Fruit fly (Drosophila melanogaster) whole organism, embryonic: ENCODE measurements around the gene RpL14.

ENCODE experiments used
- Awh ChIP-seq: fragments of 200-800 bp; sonication (Bioruptor generic); IDR thresholded peaks from 2 replicates; pipeline ENCODE4, ENCODE4 v1.3.6; 2022; ENCODE audit warnings: missing biosample characterization, missing genetic modification characterization
- B-H1 ChIP-seq: fragments of 200-800 bp; sonication (Bioruptor generic); IDR thresholded peaks from 3 replicates; pipeline ENCODE4 v1.3.6; 2022; ENCODE audit warnings: missing biosample characterization, missing genetic modification characterization
- CG11695 ChIP-seq: fragments of 200-800 bp; sonication (Bioruptor generic); IDR thresholded peaks from 3 replicates; pipeline ENCODE4 v1.3.6; 2022; ENCODE audit warnings: missing biosample characterization, missing genetic modification characterization
- CG15479 ChIP-seq: fragments of 200-800 bp; sonication (Bioruptor generic); optimal IDR thresholded peaks from 3 replicates; lab custom pipeline; 2019; ENCODE audit warnings: missing biosample characterization, mild to moderate bottlenecking, missing genetic modification characterization, moderate library complexity
- CG16815 ChIP-seq: fragments of 200-800 bp; sonication (Bioruptor generic); optimal IDR thresholded peaks from 3 replicates; lab custom pipeline; 2017; ENCODE audit warnings: missing biosample characterization, mild to moderate bottlenecking, missing genetic modification characterization
- CG17186 ChIP-seq: fragments of 200-800 bp; sonication (Bioruptor generic); optimal IDR thresholded peaks from 3 replicates; lab custom pipeline; 2017; ENCODE audit warnings: missing biosample characterization, missing genetic modification reagents, missing genetic modification characterization
- CG2116 ChIP-seq: fragments of 200-800 bp; sonication (Bioruptor generic); optimal IDR thresholded peaks from 3 replicates; lab custom pipeline; 2018; ENCODE audit warnings: missing biosample characterization, mild to moderate bottlenecking, missing genetic modification characterization
- CG2889 ChIP-seq: fragments of 200-800 bp; sonication (Bioruptor generic); IDR thresholded peaks from 3 replicates; pipeline ENCODE4 v1.3.6; 2022; ENCODE audit warnings: missing biosample characterization, missing genetic modification characterization
- CG3065 ChIP-seq: fragments of 200-800 bp; sonication (Bioruptor generic); optimal IDR thresholded peaks from 2 replicates; lab custom pipeline; 2016; ENCODE audit warnings: missing biosample characterization, missing genetic modification characterization
- CG4282 ChIP-seq: fragments of 200-800 bp; sonication (Bioruptor generic); optimal IDR thresholded peaks from 2 replicates; lab custom pipeline; 2016; ENCODE audit warnings: missing biosample characterization, missing genetic modification characterization
- CG6791 ChIP-seq: fragments of 200-800 bp; sonication (Bioruptor generic); IDR thresholded peaks from 3 replicates; pipeline ENCODE4 v1.3.6; 2022; ENCODE audit warnings: missing biosample characterization, missing genetic modification characterization; ENCODE audit not compliant: partially characterized antibody
- Nf-YB ChIP-seq: fragments of 200-800 bp; sonication (Bioruptor generic); optimal IDR thresholded peaks from 3 replicates; lab custom pipeline; 2019; ENCODE audit warnings: missing biosample characterization, mild to moderate bottlenecking, missing genetic modification characterization, moderate library complexity
- Nf-YC ChIP-seq: fragments of 200-800 bp; optimal IDR thresholded peaks from 3 replicates; lab custom pipeline; 2019; ENCODE audit warnings: missing biosample characterization, mild to moderate bottlenecking, missing genetic modification characterization, moderate library complexity
- Stat92E ChIP-seq, 3 experiments: fragments of >200 bp in 2 of 3; fragments of 200-800 bp in 1 of 3; sonication (Bioruptor generic) in 1 of 3; optimal IDR thresholded peaks; 2 replicates each; lab custom pipeline; 2017 to 2019; ENCODE audit warnings: missing biosample characterization in 3 of 3, missing genetic modification characterization in 3 of 3, mild to moderate bottlenecking in 1 of 3, moderate library complexity in 1 of 3
- ab ChIP-seq: fragments of 200-800 bp; sonication (Bioruptor generic); optimal IDR thresholded peaks from 2 replicates; lab custom pipeline; 2016; ENCODE audit warnings: missing biosample characterization, missing genetic modification characterization
- br ChIP-seq: fragments of >200 bp; optimal IDR thresholded peaks from 2 replicates; lab custom pipeline; 2017
- jigr1 ChIP-seq: fragments of 200-800 bp; sonication (Bioruptor generic); IDR thresholded peaks from 3 replicates; pipeline ENCODE4 v1.3.6; 2022; ENCODE audit warnings: missing biosample characterization, missing genetic modification characterization
- knrl ChIP-seq: fragments of 200-800 bp; sonication (Bioruptor generic); IDR thresholded peaks from 3 replicates; pipeline ENCODE4 v1.3.6; 2022; ENCODE audit warnings: missing biosample characterization, missing genetic modification characterization; ENCODE audit not compliant: partially characterized antibody
- pros ChIP-seq: fragments of 200-800 bp; sonication (Bioruptor generic); optimal IDR thresholded peaks from 3 replicates; lab custom pipeline; 2019; ENCODE audit warnings: missing biosample characterization, mild to moderate bottlenecking, missing genetic modification characterization, moderate library complexity
- salm ChIP-seq: fragments of 200-800 bp; sonication (Bioruptor generic); optimal IDR thresholded peaks from 2 replicates; lab custom pipeline; 2018; ENCODE audit warnings: missing biosample characterization, mild to moderate bottlenecking, missing genetic modification characterization
- scrt ChIP-seq: fragments of 200-800 bp; sonication (Bioruptor generic); optimal IDR thresholded peaks from 2 replicates; lab custom pipeline; 2018; ENCODE audit warnings: missing biosample characterization, mild to moderate bottlenecking, missing genetic modification characterization, moderate library complexity
- seq ChIP-seq: fragments of 200-800 bp; sonication (Bioruptor generic); IDR thresholded peaks from 2 replicates; pipeline ENCODE4 v1.3.6; 2022; ENCODE audit warnings: missing biosample characterization, missing genetic modification characterization
- tll ChIP-seq, 2 experiments: fragments of 200-800 bp in 1 of 2; fragments of >200 bp in 1 of 2; sonication (Bioruptor generic) in 1 of 2; optimal IDR thresholded peaks; 2 replicates each; lab custom pipeline; 2017 to 2019; ENCODE audit warnings: missing biosample characterization in 2 of 2, missing genetic modification characterization in 2 of 2, mild to moderate bottlenecking in 1 of 2, moderate library complexity in 1 of 2
- toy ChIP-seq: fragments of 200-800 bp; sonication (Bioruptor generic); IDR thresholded peaks from 2 replicates; pipeline ENCODE4 v1.3.6; 2022; ENCODE audit warnings: missing biosample characterization, missing genetic modification characterization
- zen ChIP-seq: fragments of 200-800 bp; sonication (Bioruptor generic); optimal IDR thresholded peaks from 3 replicates; lab custom pipeline; 2018; ENCODE audit warnings: missing biosample characterization, mild to moderate bottlenecking, missing genetic modification characterization, moderate library complexity

Gene RpL14

DNA sequence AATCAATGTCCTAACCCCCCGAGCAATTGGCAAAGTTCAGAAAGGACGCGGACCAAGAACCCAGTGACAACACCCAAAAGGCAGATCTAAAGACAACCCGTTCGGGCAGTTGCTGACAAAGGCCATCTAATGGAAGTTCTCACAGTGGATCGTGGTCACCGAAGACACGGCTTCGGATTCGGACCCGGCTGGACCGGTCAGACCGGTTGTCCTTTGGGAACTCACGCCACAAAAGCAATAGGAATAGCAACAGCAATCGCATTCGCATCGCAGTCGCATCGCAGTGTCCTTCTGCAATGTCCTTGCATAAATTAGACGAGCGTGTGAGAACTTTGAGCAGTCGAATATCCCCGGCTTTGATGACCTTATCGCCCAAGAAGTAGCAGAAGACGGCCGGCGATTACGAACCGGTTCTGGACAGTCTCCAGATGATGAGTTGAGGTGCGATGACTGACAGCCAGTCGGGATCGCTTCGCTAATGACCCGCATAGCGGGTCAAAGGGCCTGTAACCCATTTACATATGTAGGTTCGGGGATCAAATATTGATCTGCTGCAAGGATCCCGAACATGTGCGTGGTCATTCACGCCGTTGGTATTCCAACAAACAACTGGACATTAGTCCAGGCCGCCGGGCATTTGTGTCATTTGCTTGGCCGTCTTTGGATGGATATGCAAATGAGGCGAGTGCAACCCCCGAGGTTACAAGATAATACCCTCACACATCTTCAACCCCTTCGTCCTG lies 43.2 kb downstream of the RpL14 start:
- TF ChIP-seq Awh (GFP tag; lab: Robert Waterston, UW) (no peak), knrl (GFP tag; lab: Robert Waterston, UW) (no peak), CG17186 (GFP tag; lab: Kevin White, UChicago) (no peak), CG11695 (GFP tag; lab: Robert Waterston, UW) (no peak), toy (GFP tag; lab: Robert Waterston, UW) (no peak), zen (tag; lab: Kevin White, UChicago) (peak; percentile 77), ab (GFP tag; lab: Kevin White, UChicago) (no peak), CG4282 (GFP tag; lab: Kevin White, UChicago) (no peak), salm (no peak), br (lab: Kevin White, UChicago) (no peak), CG2889 (GFP tag; lab: Robert Waterston, UW) (no peak), CG15479 (GFP tag; lab: Kevin White, UChicago) (no peak), pros (peak; percentile 62), CG2116 (no peak), Stat92E (GFP tag; optimal IDR thresholded peaks at IDR 0.05; lab: Kevin White, UChicago) (no peak), CG6791 (no peak), B-H1 (GFP tag; lab: Robert Waterston, UW) (no peak), tll (GFP tag; optimal IDR thresholded peaks at IDR 0.05; lab: Kevin White, UChicago) (peak in 1 of 2 experiments; percentile 63)

DNA sequence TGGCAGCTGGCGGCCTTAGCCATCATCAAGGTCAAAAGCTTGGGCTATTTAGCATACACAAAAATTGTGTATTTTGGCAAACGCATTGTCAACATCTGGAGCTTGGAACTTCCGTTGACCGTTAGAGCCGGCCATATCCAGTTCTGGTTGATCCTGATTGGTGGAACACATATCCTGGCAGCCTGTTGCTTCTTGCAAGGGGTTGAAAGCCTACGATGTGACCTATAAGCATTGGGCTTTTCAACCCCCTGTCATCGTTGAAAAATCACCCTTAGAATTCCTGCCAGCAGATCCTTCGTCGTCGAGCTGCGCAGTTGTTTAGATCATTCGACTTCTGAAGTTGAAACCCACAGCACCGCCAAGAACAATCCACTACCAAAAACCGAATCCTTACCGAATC lies 46.0 kb downstream of the RpL14 start, which contains the start of the genes CG13305 and Pex7:
CG13305 (minus strand) TSS at position 2 of the 400 bp plus-strand sequence.
Pex7 (plus strand) TSS at position 325 of the 400 bp plus-strand sequence.
- TF ChIP-seq Nf-YC (tag; lab: Kevin White, UChicago): peak; percentile 93
- peak; percentile 60; the same call in 1 of the 2 replicates for TF ChIP-seq seq (GFP tag; lab: Robert Waterston, UW)
- peak; percentile 93 for TF ChIP-seq Nf-YB (GFP tag; lab: Kevin White, UChicago)
- peak; percentile 91 for TF ChIP-seq scrt (GFP tag; lab: Kevin White, UChicago)
- no peak for TF ChIP-seq CG16815
- TF ChIP-seq, all 482 proteins: peak for 4

DNA sequence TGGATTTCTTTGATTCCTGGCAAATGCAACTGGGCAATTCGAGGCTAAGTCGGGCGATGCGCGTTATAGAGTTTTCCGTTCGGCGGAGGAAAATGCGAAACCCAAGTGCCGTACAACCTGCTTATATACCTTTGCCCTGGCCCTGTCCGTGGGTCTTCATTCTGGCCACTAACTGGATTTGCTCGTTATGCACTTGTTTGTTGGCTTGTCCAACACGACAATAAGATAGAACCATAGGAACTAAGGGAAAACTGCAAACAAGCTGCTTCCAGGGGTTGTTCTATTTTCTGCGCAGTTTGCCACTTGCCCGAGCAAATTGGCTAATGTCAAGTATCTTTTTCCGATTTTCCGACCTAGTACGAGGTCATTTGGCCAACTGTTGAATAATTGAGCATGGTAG lies 48.0 kb downstream of the RpL14 start, which contains the start of gene Arr2:
Arr2 (minus strand) TSS at position 101 of the 400 bp plus-strand sequence.
- TF ChIP-seq jigr1: no peak
- no peak for TF ChIP-seq CG3065 (GFP tag; lab: Kevin White, UChicago)
- TF ChIP-seq, all 482 proteins: peak for 0
